Worm (Caenorhabditis elegans) whole organism, L3 larva: ENCODE measurements around the gene cka-1.
"Not testable (repeated sequence)": the region's sequence is repeated elsewhere in the genome, so short reads cannot be mapped to it uniquely, and the experiment has no call there.

Source experiments
- ZK546.5 ChIP-seq: sonication (generic microtip); optimal IDR thresholded peaks from 2 replicates; lab custom pipeline; 2017; ENCODE audit warnings: missing biosample characterization, missing genetic modification characterization
- nhr-23 ChIP-seq: fragments of 150-350 bp; optimal IDR thresholded peaks from 2 replicates; lab custom pipeline; 2014; ENCODE audit warnings: missing biosample characterization, missing genetic modification reagents, missing genetic modification characterization
- nhr-25 ChIP-seq: sonication (generic microtip); optimal IDR thresholded peaks from 2 replicates; lab custom pipeline; 2017; ENCODE audit warnings: missing biosample characterization, missing genetic modification characterization
- skn-1 ChIP-seq: fragments of 150-350 bp; optimal IDR thresholded peaks from 2 replicates; lab custom pipeline; 2014; ENCODE audit warnings: missing biosample characterization, missing genetic modification characterization
- unc-62 ChIP-seq: fragments of 150-350 bp; sonication (generic microtip); optimal IDR thresholded peaks from 4 replicates; lab custom pipeline; 2014; ENCODE audit warnings: missing biosample characterization, missing genetic modification reagents, missing genetic modification characterization
- ztf-4 ChIP-seq: fragments of 150-350 bp; optimal IDR thresholded peaks from 2 replicates; lab custom pipeline; 2014; ENCODE audit warnings: missing biosample characterization, missing genetic modification characterization

ce11 chrIV:9767054-9767453 is 29.6 kb upstream of the cka-1 start, which contains the start of gene msp-79:
- TF ChIP-seq skn-1; unc-62 (GFP tag; lab: Kevin White, UChicago); nhr-23 (tag; lab: Kevin White, UChicago); ZK546.5; nhr-25; ztf-4 (tag; lab: Kevin White, UChicago): not testable (repeated sequence)
